Worm (Caenorhabditis elegans): ENCODE measurements around the gene pmt-1.
A peak's percentile ranks its signal among the peaks of the same experiment; 100 is the strongest.

pmt-1 gene

ce11 chrII:5282192-5282591 is at the start of gene pmt-1:
pmt-1 (minus strand) TSS chrII:5282523.
- TF ChIP-seq W03F9.2 (tag; optimal IDR thresholded peaks at IDR 0.05) (no peak), dao-5 (tag; optimal IDR thresholded peaks at IDR 0.05) (no peak), him-1 (tag; optimal IDR thresholded peaks at IDR 0.05) (no peak)

- TF ChIP-seq him-1 (tag; optimal IDR thresholded peaks at IDR 0.05) = no peak
- no peak for TF ChIP-seq dao-5 (tag; optimal IDR thresholded peaks at IDR 0.05)
- no peak for TF ChIP-seq W03F9.2 (tag; optimal IDR thresholded peaks at IDR 0.05)
Measured at ce11 chrII:5331677-5332303, 49.5 kb upstream of the pmt-1 start.

- TF ChIP-seq dao-5 (tag; optimal IDR thresholded peaks at IDR 0.05) (no peak), him-1 (tag; optimal IDR thresholded peaks at IDR 0.05) (no peak), W03F9.2 (tag; optimal IDR thresholded peaks at IDR 0.05) (peak; percentile 25)
Measured at ce11 chrII:5330206-5330686, 47.9 kb upstream of the pmt-1 start.

- TF ChIP-seq him-1 (tag; optimal IDR thresholded peaks at IDR 0.05) (no peak), dao-5 (tag; optimal IDR thresholded peaks at IDR 0.05) (no peak), W03F9.2 (tag; optimal IDR thresholded peaks at IDR 0.05) (no peak)
Measured at ce11 chrII:5328912-5329311, 46.6 kb upstream of the pmt-1 start.

- TF ChIP-seq him-1 (tag; optimal IDR thresholded peaks at IDR 0.05) = no peak
- TF ChIP-seq W03F9.2 (tag; optimal IDR thresholded peaks at IDR 0.05) = no peak
- TF ChIP-seq dao-5 (tag; optimal IDR thresholded peaks at IDR 0.05) = no peak
Measured at ce11 chrII:5326891-5327290, 44.6 kb upstream of the pmt-1 start.

- TF ChIP-seq dao-5 (tag; optimal IDR thresholded peaks at IDR 0.05) (no peak), him-1 (tag; optimal IDR thresholded peaks at IDR 0.05) (peak; percentile 74)
Measured at ce11 chrII:5326024-5326627, 43.8 kb upstream of the pmt-1 start.

- TF ChIP-seq dao-5 (tag; optimal IDR thresholded peaks at IDR 0.05) (no peak), W03F9.2 (tag; optimal IDR thresholded peaks at IDR 0.05) (no peak), him-1 (tag; optimal IDR thresholded peaks at IDR 0.05) (no peak)
Measured at ce11 chrII:5324653-5325052, 42.3 kb upstream of the pmt-1 start.

- no peak for TF ChIP-seq him-1 (tag; optimal IDR thresholded peaks at IDR 0.05)
- TF ChIP-seq dao-5 (tag; optimal IDR thresholded peaks at IDR 0.05) = no peak
- no peak for TF ChIP-seq W03F9.2 (tag; optimal IDR thresholded peaks at IDR 0.05)
Measured at ce11 chrII:5323773-5324172, 41.5 kb upstream of the pmt-1 start.

ce11 chrII:5322732-5323326 is 40.5 kb upstream of the pmt-1 start, which contains the start of gene vhp-1:
vhp-1 (plus strand) TSS chrII:5323276.
- TF ChIP-seq W03F9.2 (tag; optimal IDR thresholded peaks at IDR 0.05) (no peak), dao-5 (tag; optimal IDR thresholded peaks at IDR 0.05) (no peak), him-1 (tag; optimal IDR thresholded peaks at IDR 0.05) (no peak)

- TF ChIP-seq dao-5 (tag; optimal IDR thresholded peaks at IDR 0.05) (no peak), him-1 (tag; optimal IDR thresholded peaks at IDR 0.05) (no peak), W03F9.2 (tag; optimal IDR thresholded peaks at IDR 0.05) (peak; percentile 8)
Measured at ce11 chrII:5321718-5322286, 39.5 kb upstream of the pmt-1 start.

ce11 chrII:5320205-5320951 is 38.1 kb upstream of the pmt-1 start:
- no peak for TF ChIP-seq dao-5 (tag; optimal IDR thresholded peaks at IDR 0.05)
- no peak for TF ChIP-seq W03F9.2 (tag; optimal IDR thresholded peaks at IDR 0.05)
- no peak for TF ChIP-seq him-1 (tag; optimal IDR thresholded peaks at IDR 0.05)

- no peak for TF ChIP-seq dao-5 (tag; optimal IDR thresholded peaks at IDR 0.05)
- no peak for TF ChIP-seq W03F9.2 (tag; optimal IDR thresholded peaks at IDR 0.05)
- TF ChIP-seq him-1 (tag; optimal IDR thresholded peaks at IDR 0.05) = no peak
Measured at ce11 chrII:5311746-5312145, 29.4 kb upstream of the pmt-1 start, which contains the start of gene gcy-12. gcy-12 (plus strand) TSS chrII:5312046.

- TF ChIP-seq W03F9.2 (tag; optimal IDR thresholded peaks at IDR 0.05) (no peak), dao-5 (tag; optimal IDR thresholded peaks at IDR 0.05) (no peak), him-1 (tag; optimal IDR thresholded peaks at IDR 0.05) (no peak)
Measured at ce11 chrII:5310795-5311194, 28.5 kb upstream of the pmt-1 start.

Measured in whole organism, L4/young adult.